Worm (Caenorhabditis elegans) whole organism, young adult: ENCODE measurements around the gene T05B4.9.
A peak's percentile ranks its signal among the peaks of the same experiment; 100 is the strongest.

Experiments
- B0019.2 ChIP-seq: fragments of 200-800 bp; sonication (Bioruptor generic); conservative IDR thresholded peaks from 2 replicates; pipeline ENCODE4 v1.3.6; 2022; ENCODE audit warnings: missing genetic modification reagents, missing genetic modification characterization, missing compliant biosample characterization
- B0261.1 ChIP-seq: sonication (generic microtip); optimal IDR thresholded peaks from 2 replicates; lab custom pipeline; 2016; ENCODE audit warnings: mild to moderate bottlenecking, missing genetic modification characterization, moderate library complexity, missing compliant biosample characterization
- D2030.7 ChIP-seq: fragments of 200-800 bp; sonication (Bioruptor generic); IDR thresholded peaks from 2 replicates; pipeline ENCODE4 v1.3.6; 2022; ENCODE audit warnings: missing genetic modification reagents, missing genetic modification characterization, missing compliant biosample characterization
- F23B12.7 ChIP-seq: sonication (generic microtip); optimal IDR thresholded peaks from 2 replicates; lab custom pipeline; 2017; ENCODE audit warnings: missing genetic modification characterization, mild to moderate bottlenecking, missing compliant biosample characterization, antibody characterized with exemption, moderate library complexity; ENCODE audit not compliant: insufficient read depth
- F33H1.4 ChIP-seq: fragments of 200-800 bp; sonication (Bioruptor generic); IDR thresholded peaks from 2 replicates; pipeline ENCODE4 v1.3.6; 2022; ENCODE audit warnings: missing genetic modification reagents, missing genetic modification characterization, missing compliant biosample characterization
- F52B5.7 ChIP-seq: sonication (generic microtip); optimal IDR thresholded peaks from 2 replicates; lab custom pipeline; 2016; ENCODE audit warnings: mild to moderate bottlenecking, missing genetic modification characterization, missing compliant biosample characterization
- F57C9.4 ChIP-seq: sonication (generic microtip); optimal IDR thresholded peaks from 2 replicates; lab custom pipeline; 2017; ENCODE audit warnings: mild to moderate bottlenecking, missing genetic modification characterization, missing compliant biosample characterization
- Y67H2A.10 ChIP-seq: fragments of 200-800 bp; sonication (Bioruptor generic); conservative IDR thresholded peaks from 2 replicates; pipeline ENCODE4 v1.3.6; 2022; ENCODE audit warnings: missing genetic modification reagents, missing genetic modification characterization, missing compliant biosample characterization
- Y79H2A.3 ChIP-seq: fragments of 200-800 bp; sonication (Bioruptor generic); conservative IDR thresholded peaks from 2 replicates; pipeline ENCODE4 v1.3.6; 2022; ENCODE audit warnings: missing genetic modification reagents, missing genetic modification characterization, missing compliant biosample characterization
- ZK185.1 ChIP-seq: sonication (generic microtip); optimal IDR thresholded peaks from 2 replicates; lab custom pipeline; 2016; ENCODE audit warnings: mild to moderate bottlenecking, missing genetic modification characterization, missing compliant biosample characterization; ENCODE audit not compliant: poor library complexity, severe bottlenecking
- atf-7 ChIP-seq: sonication (generic microtip); optimal IDR thresholded peaks from 2 replicates; lab custom pipeline; 2017; ENCODE audit warnings: mild to moderate bottlenecking, missing genetic modification characterization, missing compliant biosample characterization
- athp-1 ChIP-seq: sonication (generic microtip); optimal IDR thresholded peaks from 2 replicates; lab custom pipeline; 2017; ENCODE audit warnings: mild to moderate bottlenecking, missing genetic modification characterization, missing compliant biosample characterization
- attf-3 ChIP-seq: fragments of 200-800 bp; sonication (Bioruptor generic); conservative IDR thresholded peaks from 2 replicates; pipeline ENCODE4 v1.3.6; 2022; ENCODE audit warnings: missing genetic modification reagents, missing genetic modification characterization, missing compliant biosample characterization
- attf-5 ChIP-seq: fragments of 200-800 bp; sonication (Bioruptor generic); optimal IDR thresholded peaks from 2 replicates; lab custom pipeline; 2018; ENCODE audit warnings: mild to moderate bottlenecking, missing genetic modification characterization, missing compliant biosample characterization
- ceh-58 ChIP-seq: fragments of 200-800 bp; sonication (Bioruptor generic); IDR thresholded peaks from 2 replicates; pipeline ENCODE4 v1.3.6; 2022; ENCODE audit warnings: missing genetic modification characterization, missing compliant biosample characterization
- dpff-1 ChIP-seq: sonication (generic microtip); optimal IDR thresholded peaks from 2 replicates; lab custom pipeline; 2017; ENCODE audit warnings: mild to moderate bottlenecking, missing genetic modification characterization, missing compliant biosample characterization
- efl-1 ChIP-seq: fragments of 150-350 bp; optimal IDR thresholded peaks from 2 replicates; lab custom pipeline; 2014; ENCODE audit warnings: missing biosample characterization, missing genetic modification reagents, missing genetic modification characterization
- egl-44 ChIP-seq: fragments of 200-800 bp; sonication (Bioruptor generic); IDR thresholded peaks from 2 replicates; pipeline ENCODE4 v1.3.6; 2022; ENCODE audit warnings: missing genetic modification reagents, missing genetic modification characterization, missing compliant biosample characterization
- egrh-3 ChIP-seq: fragments of 200-800 bp; sonication (Bioruptor generic); IDR thresholded peaks from 2 replicates; pipeline ENCODE4 v1.3.6; 2022; ENCODE audit warnings: missing genetic modification reagents, missing genetic modification characterization, missing compliant biosample characterization
- hmg-1.2 ChIP-seq: fragments of 200-800 bp; sonication (Bioruptor generic); IDR thresholded peaks from 2 replicates; pipeline ENCODE4 v1.3.6; 2022; ENCODE audit warnings: missing genetic modification reagents, missing genetic modification characterization, missing compliant biosample characterization
- let-526 ChIP-seq: fragments of 200-800 bp; sonication (Bioruptor generic); IDR thresholded peaks from 2 replicates; pipeline ENCODE4 v1.3.6; 2022; ENCODE audit warnings: missing genetic modification reagents, missing genetic modification characterization, missing compliant biosample characterization
- lir-1 ChIP-seq: fragments of 200-800 bp; sonication (Bioruptor generic); conservative IDR thresholded peaks from 2 replicates; pipeline ENCODE4 v1.3.6; 2022; ENCODE audit warnings: missing genetic modification reagents, missing genetic modification characterization, missing compliant biosample characterization
- madf-10 ChIP-seq: sonication (generic microtip); optimal IDR thresholded peaks from 2 replicates; lab custom pipeline; 2016; ENCODE audit warnings: mild to moderate bottlenecking, missing genetic modification characterization, missing compliant biosample characterization
- madf-3 ChIP-seq: fragments of 200-800 bp; sonication (Bioruptor generic); IDR thresholded peaks from 2 replicates; pipeline ENCODE4 v1.3.6; 2022; ENCODE audit warnings: missing genetic modification reagents, missing genetic modification characterization, missing compliant biosample characterization
- mxl-1 ChIP-seq: sonication (generic microtip); optimal IDR thresholded peaks from 2 replicates; lab custom pipeline; 2016; ENCODE audit warnings: missing genetic modification characterization, missing compliant biosample characterization
- rpc-1 ChIP-seq, 2 experiments: fragments of 150-350 bp in 1 of 2; sonication (generic microtip) in 1 of 2; optimal IDR thresholded peaks; 2 replicates each; lab custom pipeline; 2014 to 2018; ENCODE audit warnings: missing biosample characterization in 1 of 2, missing genetic modification characterization in 1 of 2, missing genetic modification reagents in 1 of 2, missing genotype in 1 of 2
- sdz-38 ChIP-seq: sonication (generic microtip); optimal IDR thresholded peaks from 2 replicates; lab custom pipeline; 2016; ENCODE audit warnings: missing genotype, missing genetic modification characterization, missing compliant biosample characterization
- tlf-1 ChIP-seq: fragments of 200-800 bp; sonication (Bioruptor generic); optimal IDR thresholded peaks from 2 replicates; lab custom pipeline; 2018; ENCODE audit warnings: mild to moderate bottlenecking, missing genetic modification characterization, missing compliant biosample characterization
- unc-62 ChIP-seq: fragments of 150-350 bp; optimal IDR thresholded peaks from 2 replicates; lab custom pipeline; 2014; ENCODE audit warnings: missing biosample characterization, missing genetic modification reagents, missing genetic modification characterization
- xnd-1 ChIP-seq: sonication (generic microtip); optimal IDR thresholded peaks from 2 replicates; lab custom pipeline; 2016; ENCODE audit warnings: missing genotype, missing genetic modification reagents, missing genetic modification characterization, missing compliant biosample characterization
- zfh-2 ChIP-seq: fragments of 200-800 bp; sonication (Bioruptor generic); conservative IDR thresholded peaks from 2 replicates; pipeline ENCODE4 v1.3.6; 2022; ENCODE audit warnings: missing genetic modification reagents, missing genetic modification characterization, missing compliant biosample characterization
- ztf-25 ChIP-seq: fragments of 200-800 bp; sonication (Bioruptor generic); IDR thresholded peaks from 2 replicates; pipeline ENCODE4 v1.3.6; 2022; ENCODE audit warnings: missing genetic modification reagents, missing genetic modification characterization, missing compliant biosample characterization
- ztf-3 ChIP-seq: fragments of 200-800 bp; sonication (Bioruptor generic); optimal IDR thresholded peaks from 2 replicates; lab custom pipeline; 2018; ENCODE audit warnings: mild to moderate bottlenecking, missing genetic modification characterization, missing compliant biosample characterization
- ztf-6 ChIP-seq: fragments of 200-800 bp; sonication (Bioruptor generic); IDR thresholded peaks from 2 replicates; pipeline ENCODE4 v1.3.6; 2022; ENCODE audit warnings: missing genetic modification reagents, missing genetic modification characterization, missing compliant biosample characterization

Gene T05B4.9

ce11 chrV:4118332-4118731 is at the start of gene T05B4.9:
Gene T05B4.9 (minus strand): TSS chrV:4118432.
- TF ChIP-seq F57C9.4 (no peak), efl-1 (GFP tag; lab: Kevin White, UChicago) (no peak), madf-3 (no peak), zfh-2 (no peak)
- TF ChIP-seq, all 124 proteins: peak for 0

ce11 chrV:4164504-4164959 is 46.3 kb upstream of the T05B4.9 start, which contains the start of gene Y45G5AM.3:
Gene Y45G5AM.3 (plus strand): TSS chrV:4164554.
- peak; percentile 5 for TF ChIP-seq attf-5 (GFP tag; lab: Kevin White, UChicago)
- TF ChIP-seq hmg-1.2 (GFP tag; lab: Robert Waterston, UW) = peak; percentile 30; the same call in 1 of the 2 replicates
- no peak for TF ChIP-seq ztf-6 (GFP tag; lab: Robert Waterston, UW)
- TF ChIP-seq, all 124 proteins: peak for 2

ce11 chrV:4162922-4163321 is 44.7 kb upstream of the T05B4.9 start, which contains the start of gene Y45G5AM.4:
Gene Y45G5AM.4 (plus strand): TSS chrV:4163222.
- TF ChIP-seq ztf-25 = no peak
- TF ChIP-seq B0261.1 (tag; lab: Kevin White, UChicago) = no peak
- TF ChIP-seq xnd-1 = no peak
- no peak for TF ChIP-seq ztf-6 (GFP tag; lab: Robert Waterston, UW)

ce11 chrV:4160086-4160485 is 41.9 kb upstream of the T05B4.9 start, which contains the start of gene Y45G5AM.5:
Gene Y45G5AM.5 (plus strand): TSS chrV:4160386.
- no peak for TF ChIP-seq Y67H2A.10 (GFP tag; lab: Robert Waterston, UW)
- no peak for TF ChIP-seq Y79H2A.3
- TF ChIP-seq egl-44 (GFP tag; lab: Robert Waterston, UW) = no peak
- no peak for TF ChIP-seq F23B12.7 (tag; lab: Kevin White, UChicago)
- TF ChIP-seq lir-1 (GFP tag; lab: Robert Waterston, UW) = no peak
- TF ChIP-seq B0019.2 = no peak
- no peak for TF ChIP-seq D2030.7 (GFP tag; lab: Robert Waterston, UW)
- TF ChIP-seq xnd-1 = no peak
- TF ChIP-seq F52B5.7 = no peak
- no peak for TF ChIP-seq madf-10 (tag; lab: Kevin White, UChicago)
- TF ChIP-seq F33H1.4 = no peak
- TF ChIP-seq rpc-1 (optimal IDR thresholded peaks at IDR 0.05; lab: Kevin White, UChicago) = no peak
- no peak for TF ChIP-seq rpc-1 (tag; optimal IDR thresholded peaks at IDR 0.05; lab: Kevin White, UChicago)
- no peak for TF ChIP-seq let-526 (GFP tag; lab: Robert Waterston, UW)
- no peak for TF ChIP-seq athp-1 (tag; lab: Kevin White, UChicago)
- no peak for TF ChIP-seq dpff-1
- no peak for TF ChIP-seq mxl-1 (tag; lab: Kevin White, UChicago)
- no peak for TF ChIP-seq atf-7 (tag; lab: Kevin White, UChicago)
- no peak for TF ChIP-seq sdz-38 (tag; lab: Kevin White, UChicago)
- TF ChIP-seq ceh-58 (GFP tag; lab: Robert Waterston, UW) = no peak
- TF ChIP-seq unc-62 (GFP tag; lab: Kevin White, UChicago) = no peak

- no peak for TF ChIP-seq egrh-3 (GFP tag; lab: Robert Waterston, UW)
Measured at ce11 chrV:4157291-4157690, 39.1 kb upstream of the T05B4.9 start.

ce11 chrV:4152200-4152599 is 34.0 kb upstream of the T05B4.9 start, which contains the start of gene Y45G5AM.6:
Gene Y45G5AM.6 (minus strand): TSS chrV:4152300.
- TF ChIP-seq ztf-3 (GFP tag; lab: Kevin White, UChicago) = no peak
- no peak for TF ChIP-seq ZK185.1 (tag; lab: Kevin White, UChicago)
- no peak for TF ChIP-seq attf-3 (GFP tag; lab: Robert Waterston, UW)
- TF ChIP-seq madf-3 = no peak
- TF ChIP-seq tlf-1 = no peak
